Fruit fly (Drosophila melanogaster) whole organism, prepupa: ENCODE data around the gene mask.

Experiments
- Blimp-1 ChIP-seq: fragments of 200-800 bp; sonication (Bioruptor generic); optimal IDR thresholded peaks from 3 replicates; lab custom pipeline; 2017; ENCODE audit warnings: missing biosample characterization, missing genetic modification characterization, mild to moderate bottlenecking, moderate library complexity, missing genetic modification reagents
- CG10631 ChIP-seq: fragments of 200-800 bp; sonication (Bioruptor generic); optimal IDR thresholded peaks from 2 replicates; lab custom pipeline; 2016; ENCODE audit warnings: missing biosample characterization, missing genetic modification characterization
- CG10669 ChIP-seq: fragments of 200-800 bp; sonication (Bioruptor generic); optimal IDR thresholded peaks from 3 replicates; lab custom pipeline; 2018; ENCODE audit warnings: missing biosample characterization, mild to moderate bottlenecking, missing genetic modification characterization, moderate library complexity
- CG11294 ChIP-seq: fragments of 200-800 bp; sonication (Bioruptor generic); IDR thresholded peaks from 2 replicates; pipeline ENCODE4 v1.3.6; 2022; ENCODE audit warnings: missing biosample characterization, missing genetic modification characterization
- CG11762 ChIP-seq: fragments of 200-800 bp; sonication (Bioruptor generic); optimal IDR thresholded peaks from 3 replicates; lab custom pipeline; 2016; ENCODE audit warnings: missing biosample characterization, missing genetic modification characterization; ENCODE audit not compliant: insufficient read depth
- CG15336 ChIP-seq: fragments of 200-800 bp; sonication (Bioruptor generic); IDR thresholded peaks from 2 replicates; pipeline ENCODE4 v1.3.6; 2022; ENCODE audit warnings: missing biosample characterization, missing genetic modification characterization
- CG16779 ChIP-seq: fragments of 200-800 bp; sonication (Bioruptor generic); optimal IDR thresholded peaks from 3 replicates; lab custom pipeline; 2017; ENCODE audit warnings: missing biosample characterization, mild to moderate bottlenecking, missing genetic modification characterization
- CG3032 ChIP-seq: fragments of 200-800 bp; optimal IDR thresholded peaks from 2 replicates; lab custom pipeline; 2019; ENCODE audit warnings: missing biosample characterization, mild to moderate bottlenecking, missing genetic modification characterization, moderate library complexity
- CG31627 ChIP-seq: fragments of 200-800 bp; sonication (Bioruptor generic); optimal IDR thresholded peaks from 3 replicates; lab custom pipeline; 2016; ENCODE audit warnings: missing biosample characterization, missing genetic modification characterization
- CG32006 ChIP-seq: fragments of 200-800 bp; sonication (Bioruptor generic); optimal IDR thresholded peaks from 3 replicates; lab custom pipeline; 2017; ENCODE audit warnings: missing biosample characterization, mild to moderate bottlenecking, missing genetic modification characterization
- CG3919 ChIP-seq: fragments of 200-800 bp; sonication (Bioruptor generic); optimal IDR thresholded peaks from 3 replicates; lab custom pipeline; 2016; ENCODE audit warnings: missing biosample characterization, missing genetic modification characterization
- CG4318 ChIP-seq: fragments of 200-800 bp; sonication (Bioruptor generic); optimal IDR thresholded peaks from 3 replicates; lab custom pipeline; 2017; ENCODE audit warnings: missing biosample characterization, mild to moderate bottlenecking, missing genetic modification characterization
- CG6808 ChIP-seq: fragments of 200-800 bp; sonication (Bioruptor generic); optimal IDR thresholded peaks from 3 replicates; lab custom pipeline; 2017; ENCODE audit warnings: missing biosample characterization, missing genetic modification characterization, mild to moderate bottlenecking, moderate library complexity, missing genetic modification reagents
- CG6854 ChIP-seq: fragments of 200-800 bp; sonication (Bioruptor generic); optimal IDR thresholded peaks from 2 replicates; lab custom pipeline; 2017; ENCODE audit warnings: missing biosample characterization, mild to moderate bottlenecking, missing genetic modification characterization
- CG7368 ChIP-seq: fragments of 200-800 bp; sonication (Bioruptor generic); optimal IDR thresholded peaks from 3 replicates; lab custom pipeline; 2016; ENCODE audit warnings: missing biosample characterization, missing genetic modification characterization
- CG8119 ChIP-seq: fragments of 200-800 bp; sonication (Bioruptor generic); IDR thresholded peaks from 3 replicates; pipeline ENCODE4 v1.3.6; 2022; ENCODE audit warnings: missing biosample characterization, missing genetic modification characterization
- CG8319 ChIP-seq: fragments of 200-800 bp; sonication (Bioruptor generic); optimal IDR thresholded peaks from 3 replicates; lab custom pipeline; 2016; ENCODE audit warnings: missing biosample characterization, missing genetic modification characterization
- CG8632 ChIP-seq: fragments of 200-800 bp; sonication (Bioruptor generic); optimal IDR thresholded peaks from 3 replicates; lab custom pipeline; 2016; ENCODE audit warnings: missing biosample characterization, missing genetic modification characterization
- Eip75B ChIP-seq: fragments of 200-800 bp; sonication (Bioruptor generic); optimal IDR thresholded peaks from 3 replicates; lab custom pipeline; 2016; ENCODE audit warnings: missing biosample characterization, missing genetic modification characterization
- Eip78C ChIP-seq: fragments of 200-800 bp; sonication (Bioruptor generic); peaks from one replicate; lab custom pipeline; 2016; ENCODE audit warnings: missing biosample characterization, missing genetic modification characterization
- Eip93F ChIP-seq: fragments of 200-800 bp; sonication (Bioruptor generic); optimal IDR thresholded peaks from 2 replicates; lab custom pipeline; 2016; ENCODE audit warnings: missing biosample characterization, mild to moderate bottlenecking, missing genetic modification characterization
- Hr38 ChIP-seq: sonication (Bioruptor generic); optimal IDR thresholded peaks from 2 replicates; lab custom pipeline; 2016; ENCODE audit warnings: missing biosample characterization, missing genetic modification characterization
- OdsH ChIP-seq: fragments of 200-800 bp; sonication (Bioruptor generic); optimal IDR thresholded peaks from 3 replicates; lab custom pipeline; 2016; ENCODE audit warnings: missing biosample characterization, missing genetic modification characterization
- Smox ChIP-seq: fragments of 200-800 bp; sonication (Bioruptor generic); optimal IDR thresholded peaks from 3 replicates; lab custom pipeline; 2016; ENCODE audit warnings: missing biosample characterization, missing genetic modification characterization
- Sox102F ChIP-seq: fragments of 200-800 bp; sonication (Bioruptor generic); optimal IDR thresholded peaks from 2 replicates; lab custom pipeline; 2016; ENCODE audit warnings: missing biosample characterization, mild to moderate bottlenecking, missing genetic modification characterization
- Sox14 ChIP-seq: fragments of 200-800 bp; sonication (Bioruptor generic); optimal IDR thresholded peaks from 3 replicates; lab custom pipeline; 2016; ENCODE audit warnings: missing biosample characterization, missing genetic modification characterization
- Sox15 ChIP-seq: fragments of 200-800 bp; sonication (Bioruptor generic); optimal IDR thresholded peaks from 3 replicates; lab custom pipeline; 2016; ENCODE audit warnings: missing biosample characterization, missing genetic modification characterization
- achi ChIP-seq: fragments of 200-800 bp; sonication (Bioruptor generic); optimal IDR thresholded peaks from 3 replicates; lab custom pipeline; 2016; ENCODE audit warnings: missing biosample characterization, missing genetic modification characterization
- acj6 ChIP-seq: fragments of 200-800 bp; sonication (Bioruptor generic); optimal IDR thresholded peaks from 3 replicates; lab custom pipeline; 2016; ENCODE audit warnings: missing biosample characterization, missing genetic modification characterization
- cyc ChIP-seq: fragments of 200-800 bp; sonication (Bioruptor generic); optimal IDR thresholded peaks from 3 replicates; lab custom pipeline; 2016; ENCODE audit warnings: missing biosample characterization, missing genetic modification characterization
- dac ChIP-seq: fragments of 200-800 bp; sonication (Bioruptor generic); optimal IDR thresholded peaks from 2 replicates; lab custom pipeline; 2017; ENCODE audit warnings: missing biosample characterization, mild to moderate bottlenecking, missing genetic modification characterization
- dsx ChIP-seq: fragments of 200-800 bp; optimal IDR thresholded peaks from 3 replicates; lab custom pipeline; 2019; ENCODE audit warnings: missing biosample characterization, mild to moderate bottlenecking, missing genetic modification characterization, moderate library complexity; ENCODE audit not compliant: poor library complexity, severe bottlenecking
- esn ChIP-seq: fragments of 200-800 bp; sonication (Bioruptor generic); optimal IDR thresholded peaks from 2 replicates; lab custom pipeline; 2016; ENCODE audit warnings: missing biosample characterization, mild to moderate bottlenecking, missing genetic modification characterization, moderate library complexity
- fd59A ChIP-seq: fragments of 200-800 bp; sonication (Bioruptor generic); optimal IDR thresholded peaks from 2 replicates; lab custom pipeline; 2017; ENCODE audit warnings: missing biosample characterization, mild to moderate bottlenecking, missing genetic modification characterization, missing genetic modification reagents
- fkh ChIP-seq: fragments of 200-800 bp; sonication (Bioruptor generic); optimal IDR thresholded peaks from 3 replicates; lab custom pipeline; 2017; ENCODE audit warnings: missing biosample characterization, mild to moderate bottlenecking, missing genetic modification characterization, moderate library complexity
- net ChIP-seq: fragments of 200-800 bp; sonication (Bioruptor generic); optimal IDR thresholded peaks from 3 replicates; lab custom pipeline; 2016; ENCODE audit warnings: missing biosample characterization, missing genetic modification characterization
- pdm3 ChIP-seq: fragments of 200-800 bp; sonication (Bioruptor generic); optimal IDR thresholded peaks from 3 replicates; lab custom pipeline; 2016; ENCODE audit warnings: missing biosample characterization, missing genetic modification characterization
- salr ChIP-seq, 2 experiments: fragments of 200-800 bp; sonication (Bioruptor generic); optimal IDR thresholded peaks; 3 replicates each; lab custom pipeline; 2016 to 2018; ENCODE audit warnings: missing biosample characterization in 2 of 2, missing genetic modification characterization in 2 of 2, mild to moderate bottlenecking in 1 of 2
- ss ChIP-seq, 2 experiments: fragments of 200-800 bp; sonication (Bioruptor generic); optimal IDR thresholded peaks; 2 replicates in 1 of 2; 3 replicates in 1 of 2; lab custom pipeline; 2017 to 2018; ENCODE audit warnings: mild to moderate bottlenecking in 2 of 2, missing biosample characterization in 2 of 2, missing genetic modification characterization in 2 of 2, moderate library complexity in 1 of 2
- svp ChIP-seq: fragments of 200-800 bp; sonication (Bioruptor generic); peaks from one replicate; lab custom pipeline; 2016; ENCODE audit warnings: missing biosample characterization, missing genetic modification characterization
- vri ChIP-seq: fragments of 200-800 bp; sonication (Bioruptor generic); optimal IDR thresholded peaks from 3 replicates; lab custom pipeline; 2016; ENCODE audit warnings: missing biosample characterization, mild to moderate bottlenecking, missing genetic modification characterization

The mask gene

DNA sequence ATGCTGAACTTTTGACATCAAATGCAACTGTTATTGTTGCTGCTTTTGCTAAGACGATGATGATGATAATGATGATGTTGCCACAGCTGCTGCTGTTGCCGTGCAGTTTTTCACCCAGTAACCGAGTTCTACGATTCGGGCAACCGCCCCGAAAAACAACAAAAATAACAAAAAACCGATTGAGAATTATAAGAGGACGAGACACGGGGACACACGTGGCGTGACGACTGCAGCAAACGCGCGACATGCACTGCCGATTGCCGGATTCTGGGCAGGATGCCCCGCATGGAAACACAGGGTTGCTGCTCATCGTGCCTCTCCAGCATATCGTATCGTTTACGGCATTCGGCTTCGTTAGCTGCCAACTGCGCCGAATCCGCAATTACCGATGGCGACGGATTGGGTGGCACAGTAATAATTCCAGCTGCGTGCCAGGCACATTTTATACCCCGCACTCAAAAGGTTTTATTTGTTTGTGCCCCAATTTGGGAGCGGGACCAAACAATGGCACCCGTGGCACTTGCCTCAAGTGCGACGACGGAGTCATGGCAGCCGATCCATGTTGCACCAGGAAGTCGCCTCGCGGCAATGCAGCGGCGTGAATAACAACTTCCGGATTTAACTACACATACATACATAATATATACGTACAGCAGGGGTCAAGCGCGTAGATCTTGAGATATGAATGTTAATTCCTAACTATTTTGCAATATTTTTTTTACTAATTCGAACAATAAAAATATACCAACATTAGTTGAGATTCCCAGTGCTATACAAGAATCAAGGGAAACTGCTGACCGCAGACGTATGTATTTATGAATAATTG, 33.4 kb downstream of the mask start (continued):
- TF ChIP-seq Smox (no peak), CG8632 (no peak), OdsH (peak; percentile 20), CG4318 (GFP tag; lab: Kevin White, UChicago) (no peak), acj6 (GFP tag; lab: Kevin White, UChicago) (no peak), svp (GFP tag; lab: Kevin White, UChicago) (peak; percentile 69), dsx (no peak), CG8319 (GFP tag; lab: Kevin White, UChicago) (no peak), CG10631 (GFP tag; lab: Kevin White, UChicago) (peak; percentile 27), Eip75B (GFP tag; lab: Kevin White, UChicago) (peak; percentile 22), Sox15 (GFP tag; lab: Kevin White, UChicago) (no peak), Sox14 (GFP tag; lab: Kevin White, UChicago) (no peak), CG11762 (GFP tag; lab: Kevin White, UChicago) (peak; percentile 22), CG10669 (peak; percentile 34), CG3032 (tag; lab: Kevin White, UChicago) (no peak), esn (peak; percentile 35), Blimp-1 (GFP tag; lab: Kevin White, UChicago) (no peak), Eip93F (no peak), CG11294 (GFP tag; lab: Robert Waterston, UW) (no peak), salr (GFP tag; optimal IDR thresholded peaks at IDR 0.05; lab: Kevin White, UChicago) (peak in 1 of 2 experiments; percentile 13), CG8119 (no peak), CG3919 (GFP tag; lab: Kevin White, UChicago) (no peak), CG6854 (GFP tag; lab: Kevin White, UChicago) (no peak), CG31627 (peak; percentile 26), fkh (GFP tag; lab: Kevin White, UChicago) (no peak), vri (GFP tag; lab: Kevin White, UChicago) (no peak), cyc (GFP tag; lab: Kevin White, UChicago) (no peak), dac (GFP tag; lab: Kevin White, UChicago) (peak; percentile 27)

DNA sequence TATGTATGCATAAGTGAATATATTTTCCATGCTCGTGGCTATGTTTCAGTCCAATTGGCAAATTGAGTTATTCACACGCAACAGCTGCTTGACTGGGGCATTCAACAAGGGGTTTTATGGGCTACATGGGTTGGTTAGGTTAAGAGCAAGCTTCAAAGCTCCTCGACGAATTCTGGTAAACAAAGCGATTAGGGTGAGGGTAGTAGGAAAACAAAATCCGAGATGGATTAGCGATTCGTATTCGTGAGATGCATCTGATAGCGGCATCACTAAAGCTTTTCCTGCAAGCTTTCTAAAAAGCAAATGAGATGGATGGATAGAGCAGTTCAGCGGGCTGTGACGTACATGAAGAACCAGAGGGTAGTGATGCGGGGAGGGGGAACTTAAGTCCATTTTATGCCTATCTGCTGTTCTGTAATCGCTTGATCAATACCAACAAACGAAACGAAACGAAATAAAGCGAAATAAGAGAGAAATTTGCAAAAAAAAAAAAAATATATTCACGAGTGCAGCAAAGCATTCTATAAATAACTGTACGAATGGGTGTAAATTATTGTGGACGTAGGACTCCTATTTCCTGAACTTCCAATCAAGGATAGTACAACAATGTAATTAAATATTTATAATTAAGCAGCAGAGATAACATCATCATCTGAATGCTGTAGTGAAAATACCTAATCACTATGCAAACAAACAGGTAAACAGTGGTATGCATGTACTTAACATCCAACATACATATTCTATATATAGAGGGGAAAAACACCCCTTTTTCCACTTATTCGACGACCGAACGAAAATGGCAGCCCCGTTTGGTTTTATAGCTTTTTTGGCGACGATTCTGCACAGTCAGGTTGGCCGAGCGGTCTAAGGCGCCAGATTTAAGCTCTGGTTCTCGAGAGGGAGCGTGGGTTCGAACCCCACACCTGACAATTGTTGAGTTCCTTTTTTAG, 34.3 kb downstream of the mask start:
- TF ChIP-seq svp (GFP tag; lab: Kevin White, UChicago) = peak; percentile 63
- TF ChIP-seq salr (GFP tag; optimal IDR thresholded peaks at IDR 0.05; lab: Kevin White, UChicago) = no peak
- TF ChIP-seq Eip78C (GFP tag; lab: Kevin White, UChicago) = peak; percentile 69
- TF ChIP-seq fkh (GFP tag; lab: Kevin White, UChicago) = peak; percentile 59
- peak; percentile 27 for TF ChIP-seq vri (GFP tag; lab: Kevin White, UChicago)
- peak; percentile 4 for TF ChIP-seq CG3919 (GFP tag; lab: Kevin White, UChicago)
- 0 out of 2 replicates have a peak, but pooled peaks have one; percentile 0 for TF ChIP-seq CG15336 (GFP tag; lab: Robert Waterston, UW)
- TF ChIP-seq dsx = peak; percentile 12
- no peak for TF ChIP-seq CG7368 (GFP tag; lab: Kevin White, UChicago)

DNA sequence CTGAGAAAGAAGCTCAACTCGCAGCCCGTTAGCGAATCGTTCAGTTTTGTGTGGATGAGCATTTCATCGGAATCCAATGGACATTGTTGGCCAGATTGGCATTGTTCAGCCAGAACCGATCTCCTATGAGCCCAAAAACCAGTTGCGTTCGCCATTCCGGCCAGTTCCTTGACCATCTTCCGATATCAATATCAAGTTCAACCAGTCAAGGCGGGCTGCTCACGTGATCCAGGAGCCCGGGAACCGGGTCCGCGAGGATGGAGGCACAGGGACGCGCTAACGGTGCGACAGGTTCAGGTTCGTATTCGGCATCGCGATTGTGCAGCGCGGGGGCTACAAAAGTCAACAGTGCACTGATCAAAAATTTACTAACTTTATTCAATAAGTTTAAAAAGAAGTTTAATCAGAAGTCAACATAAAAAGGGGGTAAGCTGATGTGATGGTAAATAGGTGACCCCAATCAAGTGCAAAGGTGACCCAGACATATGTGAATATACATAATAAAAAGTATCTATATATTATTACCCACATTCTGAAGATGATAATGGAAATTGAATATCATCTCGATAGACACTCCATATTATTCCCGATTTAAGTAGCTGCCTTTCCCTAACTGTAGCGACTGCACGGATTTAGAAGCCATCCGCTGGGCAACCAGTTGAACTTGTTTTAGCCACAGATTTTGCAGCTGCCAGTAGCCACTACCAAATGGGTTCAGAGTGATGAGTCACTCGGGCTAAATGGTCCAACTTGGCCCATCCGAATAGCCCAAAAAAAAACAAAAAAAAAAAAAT, 36.6 kb downstream of the mask start:
- peak; percentile 80 for TF ChIP-seq Sox102F (GFP tag; lab: Kevin White, UChicago)
- peak; percentile 65 for TF ChIP-seq vri (GFP tag; lab: Kevin White, UChicago)
- TF ChIP-seq CG8119 = peak; percentile 87
- no peak for TF ChIP-seq Hr38 (GFP tag; lab: Kevin White, UChicago)
- peak; percentile 90 for TF ChIP-seq achi (GFP tag; lab: Kevin White, UChicago)
- peak; percentile 91 for TF ChIP-seq fd59A (GFP tag; lab: Kevin White, UChicago)
- peak; percentile 92 to 95 for TF ChIP-seq ss (GFP tag; optimal IDR thresholded peaks at IDR 0.05; lab: Kevin White, UChicago)
- peak; percentile 82 for TF ChIP-seq net
- peak; percentile 89 for TF ChIP-seq esn
- TF ChIP-seq Eip93F = peak; percentile 62
- TF ChIP-seq CG15336 (GFP tag; lab: Robert Waterston, UW) = peak; percentile 84
- TF ChIP-seq CG16779 = peak; percentile 73
- peak; percentile 97 for TF ChIP-seq Eip78C (GFP tag; lab: Kevin White, UChicago)
- no peak; the same call in 1 of the 2 replicates for TF ChIP-seq CG11294 (GFP tag; lab: Robert Waterston, UW)
- peak; percentile 93 for TF ChIP-seq CG6808 (GFP tag; lab: Kevin White, UChicago)
- peak; percentile 86 for TF ChIP-seq CG8632
- peak; percentile 82 for TF ChIP-seq pdm3 (GFP tag; lab: Kevin White, UChicago)
- TF ChIP-seq dac (GFP tag; lab: Kevin White, UChicago) = peak; percentile 53
- TF ChIP-seq CG32006 = peak; percentile 92
